Fruit fly (Drosophila melanogaster) whole organism, adult: ENCODE results near the gene ocn.

Experiments used
- CG11617 ChIP-seq: fragments of 200-800 bp; sonication (Bioruptor generic); optimal IDR thresholded peaks from 2 replicates; lab custom pipeline; 2017; ENCODE audit warnings: mild to moderate bottlenecking, missing biosample characterization, missing genetic modification reagents, missing genetic modification characterization
- CG12768 ChIP-seq: fragments of 200-800 bp; sonication (Bioruptor generic); optimal IDR thresholded peaks from 2 replicates; lab custom pipeline; 2017; ENCODE audit warnings: missing biosample characterization, missing genetic modification characterization, mild to moderate bottlenecking, moderate library complexity, missing genetic modification reagents
- CG14711 ChIP-seq: fragments of 200-800 bp; sonication (Bioruptor generic); optimal IDR thresholded peaks from 2 replicates; lab custom pipeline; 2018; ENCODE audit warnings: missing biosample characterization, mild to moderate bottlenecking, missing genetic modification characterization, moderate library complexity
- CG1620 ChIP-seq: fragments of 200-800 bp; sonication (Bioruptor generic); optimal IDR thresholded peaks from 2 replicates; lab custom pipeline; 2016; ENCODE audit warnings: missing biosample characterization, missing genetic modification characterization
- CG33017 ChIP-seq: fragments of 200-800 bp; sonication (Bioruptor generic); optimal IDR thresholded peaks from 2 replicates; lab custom pipeline; 2018; ENCODE audit warnings: missing biosample characterization, mild to moderate bottlenecking, missing genetic modification characterization, moderate library complexity
- CG5204 ChIP-seq: fragments of 200-800 bp; sonication (Bioruptor generic); optimal IDR thresholded peaks from 2 replicates; lab custom pipeline; 2016; ENCODE audit warnings: missing biosample characterization, missing genetic modification characterization
- CG7045 ChIP-seq: fragments of 200-800 bp; sonication (Bioruptor generic); optimal IDR thresholded peaks from 2 replicates; lab custom pipeline; 2017; ENCODE audit warnings: missing biosample characterization, mild to moderate bottlenecking, missing genetic modification characterization
- CG7101 ChIP-seq: fragments of 200-800 bp; sonication (Bioruptor generic); optimal IDR thresholded peaks from 2 replicates; lab custom pipeline; 2018; ENCODE audit warnings: missing biosample characterization, mild to moderate bottlenecking, missing genetic modification characterization, moderate library complexity
- Clk ChIP-seq: fragments of 200-800 bp; sonication (Bioruptor generic); optimal IDR thresholded peaks from 2 replicates; lab custom pipeline; 2017; ENCODE audit warnings: missing biosample characterization, missing genetic modification characterization
- Crg-1 ChIP-seq: fragments of 200-800 bp; sonication (Bioruptor generic); optimal IDR thresholded peaks from 2 replicates; lab custom pipeline; 2016; ENCODE audit warnings: missing biosample characterization, missing genetic modification characterization
- Hr96 ChIP-seq: fragments of 200-800 bp; sonication (Bioruptor generic); optimal IDR thresholded peaks from 2 replicates; lab custom pipeline; 2016; ENCODE audit warnings: missing biosample characterization, missing genetic modification characterization
- Mnt ChIP-seq: fragments of 200-800 bp; sonication (Bioruptor generic); optimal IDR thresholded peaks from 2 replicates; lab custom pipeline; 2016; ENCODE audit warnings: missing biosample characterization, mild to moderate bottlenecking, missing genetic modification characterization
- bab1 ChIP-seq: fragments of 200-800 bp; sonication (Bioruptor generic); optimal IDR thresholded peaks from 3 replicates; lab custom pipeline; 2019; ENCODE audit warnings: missing biosample characterization, mild to moderate bottlenecking, missing genetic modification characterization, moderate library complexity
- cic ChIP-seq: fragments of 200-800 bp; sonication (Bioruptor generic); optimal IDR thresholded peaks from 2 replicates; lab custom pipeline; 2017; ENCODE audit warnings: missing biosample characterization, mild to moderate bottlenecking, missing genetic modification characterization, moderate library complexity
- cnc ChIP-seq, 2 experiments: fragments of >200 bp; optimal IDR thresholded peaks; 2 replicates each; lab custom pipeline; 2017
- kay ChIP-seq: fragments of 200-800 bp; sonication (Bioruptor generic); peaks from one replicate; lab custom pipeline; 2016; ENCODE audit warnings: missing biosample characterization, missing genetic modification characterization, borderline replicate concordance
- ovo ChIP-seq: fragments of 200-800 bp; sonication (Bioruptor generic); optimal IDR thresholded peaks from 2 replicates; lab custom pipeline; 2016; ENCODE audit warnings: missing biosample characterization, missing genetic modification characterization
- pad ChIP-seq: fragments of 200-800 bp; sonication (Bioruptor generic); optimal IDR thresholded peaks from 3 replicates; lab custom pipeline; 2017; ENCODE audit warnings: missing biosample characterization, missing genetic modification characterization, mild to moderate bottlenecking, moderate library complexity, missing genetic modification reagents
- tj ChIP-seq: fragments of 200-800 bp; sonication (Bioruptor generic); optimal IDR thresholded peaks from 3 replicates; lab custom pipeline; 2017; ENCODE audit warnings: missing biosample characterization, mild to moderate bottlenecking, missing genetic modification characterization, moderate library complexity
- toe ChIP-seq: fragments of 200-800 bp; sonication (Bioruptor generic); optimal IDR thresholded peaks from 2 replicates; lab custom pipeline; 2016; ENCODE audit warnings: missing biosample characterization, missing genetic modification characterization

ocn gene

dm6 chr3R:30037630-30038029 is at the start of gene ocn:
ocn (minus strand) TSS chr3R:30037730.
- no peak for TF ChIP-seq CG7045
- TF ChIP-seq Clk (GFP tag; lab: Kevin White, UChicago) = no peak
- TF ChIP-seq CG5204 (GFP tag; lab: Kevin White, UChicago) = no peak
- no peak for TF ChIP-seq CG7101
- TF ChIP-seq bab1 = no peak
- TF ChIP-seq ovo = no peak

- TF ChIP-seq CG14711 (no peak), CG7045 (peak; percentile 56), CG5204 (GFP tag; lab: Kevin White, UChicago) (peak; percentile 66), tj (GFP tag; lab: Kevin White, UChicago) (no peak), CG11617 (GFP tag; lab: Kevin White, UChicago) (peak; percentile 32), ovo (no peak), pad (GFP tag; lab: Kevin White, UChicago) (no peak), CG12768 (no peak), Hr96 (no peak), bab1 (no peak), cnc (optimal IDR thresholded peaks at IDR 0.05; lab: Kevin White, UChicago) (no peak), Mnt (GFP tag; lab: Kevin White, UChicago) (no peak), kay (peak; percentile 64), CG7101 (peak; percentile 35), cic (GFP tag; lab: Kevin White, UChicago) (peak; percentile 18), Clk (GFP tag; lab: Kevin White, UChicago) (no peak), toe (GFP tag; lab: Kevin White, UChicago) (peak; percentile 20), CG33017 (tag; lab: Kevin White, UChicago) (no peak), CG1620 (GFP tag; lab: Kevin White, UChicago) (no peak), Crg-1 (GFP tag; lab: Kevin White, UChicago) (no peak)
Observed at dm6 chr3R:30084137-30084536, 46.6 kb upstream of the ocn start.

dm6 chr3R:30083215-30083614 is 45.7 kb upstream of the ocn start:
- TF ChIP-seq CG1620 (GFP tag; lab: Kevin White, UChicago) = no peak
- no peak for TF ChIP-seq bab1
- no peak for TF ChIP-seq Clk (GFP tag; lab: Kevin White, UChicago)
- peak; percentile 3 for TF ChIP-seq CG7045
- no peak for TF ChIP-seq Crg-1 (GFP tag; lab: Kevin White, UChicago)
- TF ChIP-seq ovo = no peak
- TF ChIP-seq CG11617 (GFP tag; lab: Kevin White, UChicago) = no peak
- TF ChIP-seq CG5204 (GFP tag; lab: Kevin White, UChicago) = peak; percentile 20
- TF ChIP-seq tj (GFP tag; lab: Kevin White, UChicago) = no peak
- TF ChIP-seq pad (GFP tag; lab: Kevin White, UChicago) = no peak
- TF ChIP-seq CG14711 = peak; percentile 12

dm6 chr3R:30076088-30076487 is 38.6 kb upstream of the ocn start:
- TF ChIP-seq CG7101 (no peak), Mnt (GFP tag; lab: Kevin White, UChicago) (no peak), CG11617 (GFP tag; lab: Kevin White, UChicago) (no peak), ovo (no peak), CG7045 (no peak), Clk (GFP tag; lab: Kevin White, UChicago) (no peak), bab1 (no peak), cic (GFP tag; lab: Kevin White, UChicago) (no peak), Hr96 (no peak), tj (GFP tag; lab: Kevin White, UChicago) (no peak), CG14711 (no peak), CG5204 (GFP tag; lab: Kevin White, UChicago) (no peak), CG12768 (no peak), cnc (optimal IDR thresholded peaks at IDR 0.05; lab: Kevin White, UChicago) (no peak), kay (no peak), CG33017 (tag; lab: Kevin White, UChicago) (no peak)

dm6 chr3R:30071827-30072226 is 34.3 kb upstream of the ocn start:
- TF ChIP-seq pad (GFP tag; lab: Kevin White, UChicago) = no peak
- TF ChIP-seq CG5204 (GFP tag; lab: Kevin White, UChicago) = no peak
- no peak for TF ChIP-seq CG7045
- TF ChIP-seq Mnt (GFP tag; lab: Kevin White, UChicago) = no peak
- no peak for TF ChIP-seq Clk (GFP tag; lab: Kevin White, UChicago)
- no peak for TF ChIP-seq CG7101
- TF ChIP-seq bab1 = no peak
- TF ChIP-seq toe (GFP tag; lab: Kevin White, UChicago) = no peak
- TF ChIP-seq CG11617 (GFP tag; lab: Kevin White, UChicago) = no peak
- TF ChIP-seq CG33017 (tag; lab: Kevin White, UChicago) = no peak
- TF ChIP-seq cic (GFP tag; lab: Kevin White, UChicago) = no peak
- no peak for TF ChIP-seq kay
- TF ChIP-seq ovo = no peak
- TF ChIP-seq CG1620 (GFP tag; lab: Kevin White, UChicago) = no peak
- no peak for TF ChIP-seq Hr96

dm6 chr3R:30070198-30070597 is 32.7 kb upstream of the ocn start:
- TF ChIP-seq Hr96 (no peak), CG7101 (no peak), CG1620 (GFP tag; lab: Kevin White, UChicago) (no peak), tj (GFP tag; lab: Kevin White, UChicago) (no peak), Clk (GFP tag; lab: Kevin White, UChicago) (no peak), CG33017 (tag; lab: Kevin White, UChicago) (no peak), toe (GFP tag; lab: Kevin White, UChicago) (no peak), bab1 (no peak), cnc (optimal IDR thresholded peaks at IDR 0.05; lab: Kevin White, UChicago) (no peak), pad (GFP tag; lab: Kevin White, UChicago) (no peak), CG5204 (GFP tag; lab: Kevin White, UChicago) (no peak)

dm6 chr3R:30066004-30066403 is 28.5 kb upstream of the ocn start:
- TF ChIP-seq CG7101 (no peak), CG1620 (GFP tag; lab: Kevin White, UChicago) (no peak), kay (no peak), tj (GFP tag; lab: Kevin White, UChicago) (no peak), CG12768 (no peak), Hr96 (no peak), pad (GFP tag; lab: Kevin White, UChicago) (no peak), ovo (no peak), cnc (optimal IDR thresholded peaks at IDR 0.05; lab: Kevin White, UChicago) (no peak), Mnt (GFP tag; lab: Kevin White, UChicago) (no peak), CG7045 (no peak), Crg-1 (GFP tag; lab: Kevin White, UChicago) (no peak), CG5204 (GFP tag; lab: Kevin White, UChicago) (no peak), Clk (GFP tag; lab: Kevin White, UChicago) (no peak), toe (GFP tag; lab: Kevin White, UChicago) (no peak), cic (GFP tag; lab: Kevin White, UChicago) (no peak), CG14711 (no peak), CG33017 (tag; lab: Kevin White, UChicago) (no peak)
